Worm (Caenorhabditis elegans): ENCODE results near the gene oac-22.

ce11 chrIV:3838687-3839086, 46.8 kb upstream of the oac-22 start:
- TF ChIP-seq nhr-237 (tag; optimal IDR thresholded peaks at IDR 0.05) = no peak
- TF ChIP-seq zag-1 (tag; optimal IDR thresholded peaks at IDR 0.05) = no peak
- TF ChIP-seq tbx-2 (tag; optimal IDR thresholded peaks at IDR 0.05) = no peak
- no peak for TF ChIP-seq unc-30 (tag; optimal IDR thresholded peaks at IDR 0.05)
- TF ChIP-seq lin-15B (tag; optimal IDR thresholded peaks at IDR 0.05) = no peak
- no peak for TF ChIP-seq aha-1 (tag; optimal IDR thresholded peaks at IDR 0.05)
